Worm (Caenorhabditis elegans): ENCODE measurements around the gene mfsd-10.

Gene mfsd-10

DNA sequence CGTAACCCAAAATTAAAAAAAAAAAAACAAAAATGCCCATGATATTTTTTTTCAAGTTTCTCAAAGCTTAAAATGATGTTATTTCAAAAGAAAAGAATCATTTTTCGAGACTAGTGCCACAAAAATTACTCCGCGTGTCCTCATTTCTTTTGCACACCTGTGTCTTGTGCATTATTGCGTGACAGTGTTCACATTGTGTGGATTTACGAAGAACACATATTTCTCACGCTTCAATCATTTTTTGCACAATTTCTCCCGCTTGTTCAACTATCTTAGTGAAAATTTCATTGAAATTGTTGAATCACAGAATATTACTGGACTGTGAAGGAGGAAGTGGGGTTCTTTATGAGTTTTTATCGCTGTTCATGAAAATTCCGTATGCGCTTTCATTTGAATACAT is 40.4 kb upstream of the mfsd-10 start:
- TF ChIP-seq nhr-90 (tag; optimal IDR thresholded peaks at IDR 0.05; ENCODE audit: poor library complexity) (no peak), pqm-1 (tag; optimal IDR thresholded peaks at IDR 0.05) (no peak), jun-1 (tag; optimal IDR thresholded peaks at IDR 0.05) (no peak), lin-35 (GFP tag; optimal IDR thresholded peaks at IDR 0.05) (peak in 1 of 2 experiments; percentile 8), alr-1 (tag; optimal IDR thresholded peaks at IDR 0.05; ENCODE audit: borderline replicate concordance) (no peak), unc-86 (tag; optimal IDR thresholded peaks at IDR 0.05) (no peak), ets-5 (GFP tag; IDR thresholded peaks at IDR 0.05) (no peak), ama-1 (optimal IDR thresholded peaks at IDR 0.05) (no peak), nhr-28 (tag; optimal IDR thresholded peaks at IDR 0.05) (no peak), hpl-2 (GFP tag; optimal IDR thresholded peaks at IDR 0.05) (no peak), C16A3.4 (tag; optimal IDR thresholded peaks at IDR 0.05) (no peak), C34B4.2 (tag; optimal IDR thresholded peaks at IDR 0.05) (no peak), efl-1 (optimal IDR thresholded peaks at IDR 0.05) (no peak), efl-1 (GFP tag; optimal IDR thresholded peaks at IDR 0.05 in 1 of 2) (peak in 1 of 2 experiments; percentile 87), ceh-8 (GFP tag; optimal IDR thresholded peaks at IDR 0.05) (no peak), fos-1 (tag; optimal IDR thresholded peaks at IDR 0.05) (no peak), F16B12.6 (tag; optimal IDR thresholded peaks at IDR 0.05) (peak; percentile 55), elt-2 (tag; optimal IDR thresholded peaks at IDR 0.05) (no peak), unc-62 (GFP tag; optimal IDR thresholded peaks at IDR 0.05) (no peak), isw-1 (GFP tag; IDR thresholded peaks at IDR 0.05) (no peak), unc-130 (tag; optimal IDR thresholded peaks at IDR 0.05) (no peak), nhr-85 (tag) (no peak), rnt-1 (tag; optimal IDR thresholded peaks at IDR 0.05) (no peak)

DNA sequence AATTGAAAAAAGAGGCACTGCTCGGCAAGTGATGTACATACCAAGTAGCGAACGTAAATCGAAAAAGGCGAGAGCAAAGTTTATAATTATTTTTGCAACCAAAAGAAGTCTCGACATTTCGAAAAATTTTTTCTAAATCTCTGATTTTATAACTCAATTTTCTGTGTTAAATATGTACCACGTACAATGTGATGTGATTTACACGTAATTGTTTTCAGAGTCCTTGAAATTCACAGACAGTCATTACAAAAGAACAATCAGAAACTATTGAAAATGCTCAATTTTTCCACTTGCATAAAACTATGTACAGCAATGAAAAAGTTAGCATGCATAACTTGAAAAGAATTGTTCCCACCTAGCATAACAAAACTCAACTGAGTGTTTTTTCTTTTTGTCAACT is 34.6 kb upstream of the mfsd-10 start:
- no peak for TF ChIP-seq ceh-90 (tag; optimal IDR thresholded peaks at IDR 0.05)
- TF ChIP-seq lsy-2 (tag; optimal IDR thresholded peaks at IDR 0.05): no peak
- no peak for TF ChIP-seq ama-1 (optimal IDR thresholded peaks at IDR 0.05)
- TF ChIP-seq ets-5 (GFP tag; IDR thresholded peaks at IDR 0.05): no peak
- no peak for TF ChIP-seq lin-13 (GFP tag; optimal IDR thresholded peaks at IDR 0.05)
- TF ChIP-seq ceh-82 (tag; optimal IDR thresholded peaks at IDR 0.05): no peak
- TF ChIP-seq C16A3.4 (tag; optimal IDR thresholded peaks at IDR 0.05): no peak
- no peak for TF ChIP-seq nhr-47 (tag; optimal IDR thresholded peaks at IDR 0.05)
- TF ChIP-seq nhr-12 (tag; optimal IDR thresholded peaks at IDR 0.05): no peak
- TF ChIP-seq alr-1 (tag; optimal IDR thresholded peaks at IDR 0.05; ENCODE audit: borderline replicate concordance): no peak
- no peak for TF ChIP-seq swsn-7 (tag; optimal IDR thresholded peaks at IDR 0.05)
- TF ChIP-seq hlh-17 (GFP tag; optimal IDR thresholded peaks at IDR 0.05; ENCODE audit: borderline replicate concordance): no peak
- TF ChIP-seq unc-62 (GFP tag; optimal IDR thresholded peaks at IDR 0.05): no peak
- TF ChIP-seq nhr-77 (tag; optimal IDR thresholded peaks at IDR 0.05): no peak
- no peak for TF ChIP-seq zip-4 (GFP tag; optimal IDR thresholded peaks at IDR 0.05)
- no peak for TF ChIP-seq zag-1 (tag; optimal IDR thresholded peaks at IDR 0.05)

DNA sequence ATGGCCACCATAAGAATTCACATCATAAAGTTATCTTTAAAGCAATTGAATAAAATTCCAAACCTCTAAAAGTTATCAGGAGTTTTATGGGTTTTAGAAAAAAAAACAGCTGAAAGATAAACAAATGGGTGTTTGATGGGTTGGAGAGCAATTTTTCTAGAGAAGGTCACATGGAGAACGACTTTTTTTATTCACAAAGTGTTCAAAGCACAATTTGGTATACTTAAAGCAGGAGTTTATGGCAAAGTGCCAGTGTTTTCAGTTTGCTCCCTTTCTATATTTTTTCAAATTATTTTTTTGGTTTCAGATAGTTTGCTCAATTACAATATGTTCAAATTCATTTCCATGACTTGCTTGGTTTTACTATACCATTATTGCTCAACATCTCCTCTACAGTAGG is 32.8 kb upstream of the mfsd-10 start, which contains the start of gene F11C7.6:
TSS of gene F11C7.6 (plus strand) at position 301 of the 400 bp plus-strand sequence.
- TF ChIP-seq C16A3.4 (tag; optimal IDR thresholded peaks at IDR 0.05) (no peak), zip-4 (GFP tag; optimal IDR thresholded peaks at IDR 0.05) (no peak), nhr-28 (tag; optimal IDR thresholded peaks at IDR 0.05) (no peak), efl-1 (optimal IDR thresholded peaks at IDR 0.05) (no peak), efl-1 (GFP tag; optimal IDR thresholded peaks at IDR 0.05 in 1 of 2) (no peak), dsc-1 (tag; optimal IDR thresholded peaks at IDR 0.05) (no peak), sptf-1 (tag; optimal IDR thresholded peaks at IDR 0.05) (no peak), nhr-19 (GFP tag; conservative IDR thresholded peaks at IDR 0.05) (no peak), ztf-11 (tag; optimal IDR thresholded peaks at IDR 0.05) (no peak), egl-27 (tag; optimal IDR thresholded peaks at IDR 0.05) (no peak), xbp-1 (tag; optimal IDR thresholded peaks at IDR 0.05) (no peak), nhr-85 (tag) (no peak), tlp-1 (tag; optimal IDR thresholded peaks at IDR 0.05) (no peak), ces-1 (GFP tag; optimal IDR thresholded peaks at IDR 0.05) (no peak), aly-2 (tag; optimal IDR thresholded peaks at IDR 0.05) (no peak), ceh-88 (GFP tag; IDR thresholded peaks at IDR 0.05) (no peak), jun-1 (tag; optimal IDR thresholded peaks at IDR 0.05) (no peak), sox-4 (tag; optimal IDR thresholded peaks at IDR 0.05) (no peak), snpc-4 (tag; optimal IDR thresholded peaks at IDR 0.05) (no peak), lin-14 (GFP tag; optimal IDR thresholded peaks at IDR 0.05) (no peak), fos-1 (tag; optimal IDR thresholded peaks at IDR 0.05) (no peak)
